Worm (Caenorhabditis elegans): Measurements from ENCODE around the gene ctns-1.

The ctns-1 gene

ce11 chrII:8099212-8099784 lies 37.4 kb downstream of the ctns-1 start:
- TF ChIP-seq scrt-1 (GFP tag; IDR thresholded peaks at IDR 0.05): no peak
- TF ChIP-seq aly-1 (tag; optimal IDR thresholded peaks at IDR 0.05): no peak
- no peak for TF ChIP-seq tra-4 (tag; optimal IDR thresholded peaks at IDR 0.05)
- no peak for TF ChIP-seq flt-1 (GFP tag; IDR thresholded peaks at IDR 0.05)
- TF ChIP-seq B0310.2 (tag; optimal IDR thresholded peaks at IDR 0.05): no peak
- no peak for TF ChIP-seq F13C5.2 (tag; optimal IDR thresholded peaks at IDR 0.05)

ce11 chrII:8093914-8094313 lies 42.8 kb downstream of the ctns-1 start:
- TF ChIP-seq aly-1 (tag; optimal IDR thresholded peaks at IDR 0.05) (no peak), hmg-4 (GFP tag; optimal IDR thresholded peaks at IDR 0.05) (no peak), scrt-1 (GFP tag; IDR thresholded peaks at IDR 0.05) (no peak), hmbx-1 (tag; optimal IDR thresholded peaks at IDR 0.05) (no peak), B0310.2 (tag; optimal IDR thresholded peaks at IDR 0.05) (no peak), sea-1 (GFP tag; conservative IDR thresholded peaks at IDR 0.05) (no peak), flt-1 (GFP tag; IDR thresholded peaks at IDR 0.05) (no peak), pes-1 (GFP tag; IDR thresholded peaks at IDR 0.05) (no peak), F13C5.2 (tag; optimal IDR thresholded peaks at IDR 0.05) (no peak), tra-4 (tag; optimal IDR thresholded peaks at IDR 0.05) (no peak), tbx-37 (GFP tag; conservative IDR thresholded peaks at IDR 0.05) (no peak), ets-7 (tag; optimal IDR thresholded peaks at IDR 0.05) (no peak), ceh-13 (GFP tag; optimal IDR thresholded peaks at IDR 0.05) (no peak), ceh-36 (tag; optimal IDR thresholded peaks at IDR 0.05) (no peak), hnd-1 (tag; optimal IDR thresholded peaks at IDR 0.05) (no peak)

- no peak for TF ChIP-seq F13C5.2 (tag; optimal IDR thresholded peaks at IDR 0.05)
Observed at ce11 chrII:8093283-8093682, 43.4 kb downstream of the ctns-1 start.

- TF ChIP-seq sea-1 (GFP tag; conservative IDR thresholded peaks at IDR 0.05): no peak
- TF ChIP-seq pes-1 (GFP tag; IDR thresholded peaks at IDR 0.05): no peak
- no peak for TF ChIP-seq scrt-1 (GFP tag; IDR thresholded peaks at IDR 0.05)
- TF ChIP-seq hmg-4 (GFP tag; optimal IDR thresholded peaks at IDR 0.05): no peak
- TF ChIP-seq ets-7 (tag; optimal IDR thresholded peaks at IDR 0.05): no peak
- no peak for TF ChIP-seq tbx-11 (GFP tag; IDR thresholded peaks at IDR 0.05)
Observed at ce11 chrII:8092537-8092936, 44.2 kb downstream of the ctns-1 start, which contains the start of gene ltd-1. TSS of gene ltd-1 (minus strand) at chrII:8092754.

DNA sequence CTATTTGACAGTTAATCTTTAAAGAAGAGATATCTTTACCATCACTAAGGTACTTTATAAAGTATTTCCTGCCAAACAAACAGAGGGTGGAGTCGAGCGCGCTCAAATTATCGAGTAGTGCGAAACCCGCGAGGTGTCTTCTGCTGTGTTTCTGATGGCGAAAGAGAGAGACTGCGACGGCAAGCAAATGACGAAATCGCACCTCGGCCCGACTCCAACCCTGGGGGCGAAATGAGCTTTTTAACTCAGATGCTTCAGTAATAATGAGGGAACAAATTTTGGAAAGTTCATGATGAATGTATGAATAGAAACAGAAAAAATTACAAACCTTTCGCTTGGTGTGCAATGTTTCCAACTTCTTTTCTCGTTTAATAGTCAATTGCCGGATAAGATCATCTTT lies 45.2 kb downstream of the ctns-1 start:
- TF ChIP-seq hmg-4 (GFP tag; optimal IDR thresholded peaks at IDR 0.05) (peak; percentile 20), ama-1 (optimal IDR thresholded peaks at IDR 0.05) (peak; percentile 66), hnd-1 (tag; optimal IDR thresholded peaks at IDR 0.05) (no peak), ets-7 (tag; optimal IDR thresholded peaks at IDR 0.05) (no peak)

DNA sequence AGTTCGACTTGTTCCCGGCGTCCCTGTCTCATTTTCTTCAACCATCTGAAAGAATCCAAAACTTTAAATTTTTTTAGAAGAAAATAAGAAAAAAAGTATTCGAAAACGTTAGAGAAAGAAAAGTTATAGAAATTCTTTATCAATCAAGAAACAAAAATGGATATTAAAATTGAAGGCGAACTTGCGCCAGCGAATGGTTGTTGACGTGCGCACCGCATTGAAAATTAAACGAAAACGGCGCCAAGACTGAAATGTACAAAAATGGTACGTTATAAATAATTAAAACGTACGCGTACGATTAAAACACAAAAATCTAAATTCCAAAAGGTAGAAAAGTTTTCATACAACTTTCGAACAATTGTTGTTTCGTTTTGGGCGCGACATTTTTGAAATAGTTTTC lies 49.9 kb downstream of the ctns-1 start, which contains the start of gene K02C4.3:
K02C4.3 (minus strand) TSS at position 51 of the 400 bp plus-strand sequence.
- no peak for TF ChIP-seq flt-1 (GFP tag; IDR thresholded peaks at IDR 0.05)

Data from whole organism, early embryonic.